Fruit fly (Drosophila melanogaster): ENCODE data around the gene CG1943.

dm6 chr3R:7102853-7103833 is 28.5 kb downstream of the CG1943 start:
- TF ChIP-seq cic (GFP tag; optimal IDR thresholded peaks at IDR 0.05) (no peak), CG5204 (GFP tag; optimal IDR thresholded peaks at IDR 0.05) (no peak), CG14711 (tag; optimal IDR thresholded peaks at IDR 0.05) (no peak), CG12768 (GFP tag; optimal IDR thresholded peaks at IDR 0.05) (no peak), cnc (optimal IDR thresholded peaks at IDR 0.05) (no peak), pad (GFP tag; optimal IDR thresholded peaks at IDR 0.05) (no peak), CG7045 (GFP tag; optimal IDR thresholded peaks at IDR 0.05) (no peak), Hr96 (GFP tag; optimal IDR thresholded peaks at IDR 0.05) (no peak), ovo (GFP tag; optimal IDR thresholded peaks at IDR 0.05) (no peak), Crg-1 (GFP tag; optimal IDR thresholded peaks at IDR 0.05) (no peak), CG1620 (GFP tag; optimal IDR thresholded peaks at IDR 0.05) (no peak)
